Fruit fly (Drosophila melanogaster): ENCODE measurements around the gene Trxr1.

Gene Trxr1

dm6 chrX:8207054-8207453, 35.3 kb upstream of the Trxr1 start (continued):
- TF ChIP-seq Hr38 (GFP tag; optimal IDR thresholded peaks at IDR 0.05) (no peak), CG32006 (GFP tag; optimal IDR thresholded peaks at IDR 0.05) (peak; percentile 51), Blimp-1 (GFP tag; optimal IDR thresholded peaks at IDR 0.05) (no peak), Smox (GFP tag; optimal IDR thresholded peaks at IDR 0.05) (no peak), net (GFP tag; optimal IDR thresholded peaks at IDR 0.05) (peak; percentile 16), CG11294 (GFP tag; IDR thresholded peaks at IDR 0.05) (no peak), dac (GFP tag; optimal IDR thresholded peaks at IDR 0.05) (no peak), Sox102F (GFP tag; optimal IDR thresholded peaks at IDR 0.05) (no peak), Ets96B (tag; optimal IDR thresholded peaks at IDR 0.05) (peak; percentile 39), CG11762 (GFP tag; optimal IDR thresholded peaks at IDR 0.05; ENCODE audit: insufficient read depth) (no peak), svp (GFP tag) (no peak), esn (GFP tag; optimal IDR thresholded peaks at IDR 0.05) (no peak), Hr39 (GFP tag; optimal IDR thresholded peaks at IDR 0.05) (peak; percentile 20), CG10631 (GFP tag; optimal IDR thresholded peaks at IDR 0.05) (peak; percentile 42), Hr4 (GFP tag; optimal IDR thresholded peaks at IDR 0.05) (peak; percentile 54), eg (GFP tag; IDR thresholded peaks at IDR 0.05) (peak; percentile 57; the same call in 1 of the 3 replicates), CG9139 (GFP tag; optimal IDR thresholded peaks at IDR 0.05) (no peak), Sox15 (GFP tag; optimal IDR thresholded peaks at IDR 0.05) (no peak), CG6808 (GFP tag; optimal IDR thresholded peaks at IDR 0.05) (no peak), CG8632 (GFP tag; optimal IDR thresholded peaks at IDR 0.05) (peak; percentile 25), achi (GFP tag; optimal IDR thresholded peaks at IDR 0.05) (peak; percentile 31)

DNA sequence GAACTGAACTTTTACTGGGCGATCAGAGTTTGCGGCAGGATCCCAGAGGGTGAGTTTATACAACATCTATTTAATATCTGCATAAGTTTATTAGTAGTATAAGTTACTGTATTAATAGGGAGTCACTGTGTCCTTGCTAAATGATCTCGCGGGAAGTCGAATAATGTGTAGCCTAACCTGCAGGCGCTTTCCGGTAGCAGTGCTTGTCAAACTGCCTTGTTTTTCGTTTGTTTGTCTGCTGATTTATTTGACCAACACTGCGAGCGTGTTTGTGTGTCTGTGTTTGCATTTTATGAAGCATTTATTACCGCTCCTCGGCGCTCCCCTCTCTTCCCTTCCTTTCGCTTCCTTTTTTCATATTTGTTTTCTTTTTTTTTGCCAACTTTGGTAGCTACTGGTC, 31.7 kb upstream of the Trxr1 start:
- TF ChIP-seq CG11762 (GFP tag; optimal IDR thresholded peaks at IDR 0.05; ENCODE audit: insufficient read depth) (no peak), CG1621 (tag; optimal IDR thresholded peaks at IDR 0.05) (no peak), dac (GFP tag; optimal IDR thresholded peaks at IDR 0.05) (no peak), spab (GFP tag; optimal IDR thresholded peaks at IDR 0.05) (no peak), CG31627 (GFP tag; optimal IDR thresholded peaks at IDR 0.05) (no peak), CG9139 (GFP tag; optimal IDR thresholded peaks at IDR 0.05) (no peak), CG11294 (GFP tag; IDR thresholded peaks at IDR 0.05) (no peak), svp (GFP tag) (no peak), Sox15 (GFP tag; optimal IDR thresholded peaks at IDR 0.05) (no peak), fkh (GFP tag; optimal IDR thresholded peaks at IDR 0.05) (peak; percentile 23), Hr4 (GFP tag; optimal IDR thresholded peaks at IDR 0.05) (no peak), CG16779 (tag; optimal IDR thresholded peaks at IDR 0.05) (no peak), topi (GFP tag; optimal IDR thresholded peaks at IDR 0.05) (no peak), CG10631 (GFP tag; optimal IDR thresholded peaks at IDR 0.05) (no peak), CG6276 (GFP tag; optimal IDR thresholded peaks at IDR 0.05) (no peak), CG8119 (GFP tag; IDR thresholded peaks at IDR 0.05) (no peak), CG6163 (GFP tag; IDR thresholded peaks at IDR 0.05) (peak; percentile 7; the same call in 1 of the 3 replicates), Eip78C (GFP tag) (peak; percentile 9), vri (GFP tag; optimal IDR thresholded peaks at IDR 0.05) (no peak)

DNA sequence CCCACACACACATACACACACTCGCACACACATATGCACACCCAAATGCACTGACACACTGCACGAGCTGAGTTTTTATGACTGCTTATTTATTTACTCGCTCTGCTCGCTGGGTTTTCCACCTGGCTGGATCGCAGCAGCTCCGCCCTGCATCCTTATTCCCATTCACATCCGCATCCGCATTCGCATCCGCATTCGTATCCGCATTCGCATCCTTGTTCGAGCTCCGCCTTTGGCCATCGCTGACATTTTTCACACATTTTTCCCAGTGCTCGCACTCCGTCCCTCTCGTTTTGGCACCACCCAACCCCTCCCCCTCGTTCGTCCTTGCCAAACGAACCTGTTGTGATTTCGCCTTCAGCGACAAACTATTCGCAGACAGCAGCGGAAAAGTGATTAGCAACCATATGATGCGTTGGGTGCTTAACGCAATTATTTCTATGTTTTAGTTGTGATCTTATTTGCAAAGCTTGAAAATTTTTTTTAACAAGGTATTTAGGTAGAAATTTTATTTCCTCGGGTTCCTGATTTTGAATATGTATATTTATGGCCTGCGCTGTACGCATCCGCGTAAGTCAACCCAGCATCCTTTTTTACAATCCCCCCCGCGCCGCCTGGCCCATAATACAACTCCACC, 31.1 kb upstream of the Trxr1 start:
- peak; percentile 38 for TF ChIP-seq CG16779 (tag; optimal IDR thresholded peaks at IDR 0.05)
- TF ChIP-seq achi (GFP tag; optimal IDR thresholded peaks at IDR 0.05) = peak; percentile 69
- peak; percentile 72 for TF ChIP-seq Eip75B (GFP tag; optimal IDR thresholded peaks at IDR 0.05)
- TF ChIP-seq CG6808 (GFP tag; optimal IDR thresholded peaks at IDR 0.05) = peak; percentile 84
- TF ChIP-seq Hr4 (GFP tag; optimal IDR thresholded peaks at IDR 0.05) = peak; percentile 75
- peak; percentile 76 for TF ChIP-seq CG8119 (GFP tag; IDR thresholded peaks at IDR 0.05)
- no peak for TF ChIP-seq fd85E (GFP tag; optimal IDR thresholded peaks at IDR 0.05)
- TF ChIP-seq CG9139 (GFP tag; optimal IDR thresholded peaks at IDR 0.05) = peak; percentile 71
- TF ChIP-seq acj6 (GFP tag; optimal IDR thresholded peaks at IDR 0.05) = peak; percentile 65
- TF ChIP-seq CG8319 (GFP tag; optimal IDR thresholded peaks at IDR 0.05) = peak; percentile 39
- TF ChIP-seq topi (GFP tag; optimal IDR thresholded peaks at IDR 0.05) = peak; percentile 52
- TF ChIP-seq CG10669 (GFP tag; optimal IDR thresholded peaks at IDR 0.05) = peak; percentile 84
- peak; percentile 73 for TF ChIP-seq CG3919 (GFP tag; optimal IDR thresholded peaks at IDR 0.05)
- TF ChIP-seq CG11294 (GFP tag; IDR thresholded peaks at IDR 0.05) = peak; percentile 59
- TF ChIP-seq Sox15 (GFP tag; optimal IDR thresholded peaks at IDR 0.05) = peak; percentile 45
- TF ChIP-seq esn (GFP tag; optimal IDR thresholded peaks at IDR 0.05) = peak; percentile 57
- peak; percentile 45 for TF ChIP-seq CG11762 (GFP tag; optimal IDR thresholded peaks at IDR 0.05; ENCODE audit: insufficient read depth)
- TF ChIP-seq CG11902 (GFP tag; optimal IDR thresholded peaks at IDR 0.05) = peak; percentile 31
- TF ChIP-seq pdm3 (GFP tag; optimal IDR thresholded peaks at IDR 0.05) = peak; percentile 74
- peak; percentile 58 for TF ChIP-seq Lpt (GFP tag; optimal IDR thresholded peaks at IDR 0.05)
- TF ChIP-seq Gug (GFP tag; IDR thresholded peaks at IDR 0.05) = peak; percentile 43
- TF ChIP-seq eg (GFP tag; IDR thresholded peaks at IDR 0.05) = peak; percentile 65; the same call in 2 of the 3 replicates
- peak; percentile 51 for TF ChIP-seq CG8632 (GFP tag; optimal IDR thresholded peaks at IDR 0.05)
- no peak for TF ChIP-seq fkh (GFP tag; optimal IDR thresholded peaks at IDR 0.05)
- TF ChIP-seq CG32006 (GFP tag; optimal IDR thresholded peaks at IDR 0.05) = peak; percentile 72
- peak; percentile 53 for TF ChIP-seq OdsH (GFP tag; optimal IDR thresholded peaks at IDR 0.05)
- TF ChIP-seq Ets96B (tag; optimal IDR thresholded peaks at IDR 0.05) = peak; percentile 83
- peak; percentile 74 for TF ChIP-seq CG10631 (GFP tag; optimal IDR thresholded peaks at IDR 0.05)
- peak; percentile 72 for TF ChIP-seq spab (GFP tag; optimal IDR thresholded peaks at IDR 0.05)
- peak; percentile 51 for TF ChIP-seq Hr39 (GFP tag; optimal IDR thresholded peaks at IDR 0.05)
- peak; percentile 27 for TF ChIP-seq Sox102F (GFP tag; optimal IDR thresholded peaks at IDR 0.05)
- peak; percentile 37 for TF ChIP-seq svp (GFP tag)
- TF ChIP-seq Hr38 (GFP tag; optimal IDR thresholded peaks at IDR 0.05) = no peak
